Worm (Caenorhabditis elegans): ENCODE data around the gene W02D7.6.

W02D7.6 gene

DNA sequence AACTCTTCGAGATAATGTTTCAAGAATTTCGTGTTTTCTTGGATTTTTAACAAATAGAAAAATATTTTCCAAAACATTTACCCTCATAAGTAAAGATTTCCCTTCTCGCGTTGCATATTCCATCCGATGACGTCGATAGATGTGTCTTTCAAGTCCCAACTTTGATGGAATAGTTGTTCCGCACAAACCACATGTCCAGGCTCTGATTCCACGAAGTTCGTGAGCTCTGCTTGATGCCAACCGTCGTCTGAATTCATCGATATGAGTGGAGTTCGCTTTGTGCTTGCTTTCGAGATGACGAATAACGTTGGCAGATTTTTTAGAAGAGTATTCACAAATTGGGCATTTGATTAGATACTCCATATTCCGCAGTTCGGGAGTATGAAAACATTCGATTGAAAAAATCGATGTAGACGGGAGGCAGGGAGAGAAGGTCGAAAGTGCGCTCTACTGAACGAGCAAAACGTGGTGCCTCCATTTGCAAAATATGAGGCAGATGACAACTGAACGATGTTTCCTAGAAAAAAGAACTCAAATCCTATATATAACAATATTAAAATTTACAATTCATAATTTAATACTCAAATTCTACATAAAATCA, at the start of gene W02D7.6:
Gene W02D7.6, minus strand, starts transcription at position 573 of the 601 bp plus-strand sequence.
- TF ChIP-seq peb-1 (tag; optimal IDR thresholded peaks at IDR 0.05) (no peak), Y55F3AM.14 (GFP tag; optimal IDR thresholded peaks at IDR 0.05) (no peak), lin-13 (GFP tag; optimal IDR thresholded peaks at IDR 0.05) (no peak), nhr-23 (tag; optimal IDR thresholded peaks at IDR 0.05) (no peak), sma-3 (GFP tag; optimal IDR thresholded peaks at IDR 0.05) (no peak), mdl-1 (tag; optimal IDR thresholded peaks at IDR 0.05) (no peak), ztf-11 (tag; optimal IDR thresholded peaks at IDR 0.05) (no peak), crh-2 (tag; optimal IDR thresholded peaks at IDR 0.05) (peak; percentile 62), alr-1 (tag; optimal IDR thresholded peaks at IDR 0.05) (no peak), aly-2 (tag; optimal IDR thresholded peaks at IDR 0.05) (no peak), skn-1 (tag; optimal IDR thresholded peaks at IDR 0.05) (no peak), ztf-1 (GFP tag; conservative IDR thresholded peaks at IDR 0.05) (no peak), nhr-25 (tag; optimal IDR thresholded peaks at IDR 0.05) (no peak), unc-55 (GFP tag; optimal IDR thresholded peaks at IDR 0.05) (no peak), nhr-129 (tag; optimal IDR thresholded peaks at IDR 0.05) (peak; percentile 48), gmeb-1 (tag; optimal IDR thresholded peaks at IDR 0.05) (no peak), elt-3 (tag; optimal IDR thresholded peaks at IDR 0.05) (no peak), lsy-2 (tag; optimal IDR thresholded peaks at IDR 0.05) (peak in 1 of 2 experiments; percentile 19), nhr-6 (tag; optimal IDR thresholded peaks at IDR 0.05) (no peak), sma-9 (GFP tag; optimal IDR thresholded peaks at IDR 0.05) (peak; percentile 23), sma-9 (tag; optimal IDR thresholded peaks at IDR 0.05) (no peak), lin-11 (tag; optimal IDR thresholded peaks at IDR 0.05) (no peak), snpc-4 (tag; optimal IDR thresholded peaks at IDR 0.05) (no peak), unc-39 (tag; optimal IDR thresholded peaks at IDR 0.05) (no peak), ZK546.5 (tag; optimal IDR thresholded peaks at IDR 0.05) (no peak), C34F6.9 (tag; optimal IDR thresholded peaks at IDR 0.05) (peak; percentile 46), ceh-16 (tag; optimal IDR thresholded peaks at IDR 0.05) (no peak), nhr-21 (tag; optimal IDR thresholded peaks at IDR 0.05) (no peak), R02D3.7 (tag; optimal IDR thresholded peaks at IDR 0.05) (no peak), ztf-4 (tag; optimal IDR thresholded peaks at IDR 0.05) (no peak), nhr-237 (tag; optimal IDR thresholded peaks at IDR 0.05) (no peak), lin-39 (tag; optimal IDR thresholded peaks at IDR 0.05) (no peak), ama-1 (optimal IDR thresholded peaks at IDR 0.05) (no peak), nhr-77 (tag; optimal IDR thresholded peaks at IDR 0.05) (no peak), ceh-82 (tag; optimal IDR thresholded peaks at IDR 0.05) (no peak), unc-62 (GFP tag; optimal IDR thresholded peaks at IDR 0.05) (no peak), mbf-1 (tag; optimal IDR thresholded peaks at IDR 0.05) (no peak), mab-5 (tag; optimal IDR thresholded peaks at IDR 0.05) (no peak), zag-1 (tag; optimal IDR thresholded peaks at IDR 0.05) (no peak), fos-1 (tag; optimal IDR thresholded peaks at IDR 0.05) (no peak), blmp-1 (tag; optimal IDR thresholded peaks at IDR 0.05; ENCODE audit: insufficient read depth) (no peak), nhr-12 (tag; optimal IDR thresholded peaks at IDR 0.05) (no peak), sem-4 (tag; optimal IDR thresholded peaks at IDR 0.05) (peak; percentile 13), nhr-11 (tag; optimal IDR thresholded peaks at IDR 0.05) (no peak), egl-27 (tag; optimal IDR thresholded peaks at IDR 0.05) (no peak), nhr-10 (tag; optimal IDR thresholded peaks at IDR 0.05) (no peak), dmd-4 (tag; optimal IDR thresholded peaks at IDR 0.05) (no peak), elt-1 (tag; optimal IDR thresholded peaks at IDR 0.05) (no peak), F13H6.1 (tag; optimal IDR thresholded peaks at IDR 0.05) (no peak)

All from whole organism, L2 larva.